Worm (Caenorhabditis elegans) whole organism, L1 larva: Measurements from ENCODE around the gene Y69A2AR.51.
A peak's percentile ranks its signal among the peaks of the same experiment; 100 is the strongest.

Source experiments
- C04F5.9 ChIP-seq: sonication (generic microtip); optimal IDR thresholded peaks from 2 replicates; lab custom pipeline; 2016; ENCODE audit warnings: missing genetic modification characterization, missing compliant biosample characterization
- Y116A8C.19 ChIP-seq: sonication (generic microtip); optimal IDR thresholded peaks from 2 replicates; lab custom pipeline; 2016; ENCODE audit warnings: missing compliant biosample characterization, missing genetic modification characterization, borderline replicate concordance
- aha-1 ChIP-seq: fragments of 150-350 bp; optimal IDR thresholded peaks from 2 replicates; lab custom pipeline; 2014; ENCODE audit warnings: missing biosample characterization, missing genetic modification characterization
- alr-1 ChIP-seq: fragments of 200-800 bp; sonication (Bioruptor generic); optimal IDR thresholded peaks from 2 replicates; lab custom pipeline; 2018; ENCODE audit warnings: borderline replicate concordance, mild to moderate bottlenecking, missing genetic modification characterization, missing compliant biosample characterization
- aly-2 ChIP-seq: fragments of 150-350 bp; optimal IDR thresholded peaks from 2 replicates; lab custom pipeline; 2014; ENCODE audit warnings: missing biosample characterization, missing genetic modification characterization
- ama-1 ChIP-seq: fragments of 150-350 bp; optimal IDR thresholded peaks from 2 replicates; lab custom pipeline; 2014
- blmp-1 ChIP-seq: fragments of 150-350 bp; optimal IDR thresholded peaks from 2 replicates; lab custom pipeline; 2014; ENCODE audit warnings: missing biosample characterization, missing genetic modification characterization
- ceh-8 ChIP-seq: fragments of 200-800 bp; sonication (Bioruptor generic); optimal IDR thresholded peaks from 2 replicates; lab custom pipeline; 2018; ENCODE audit warnings: mild to moderate bottlenecking, missing genetic modification characterization, moderate library complexity, missing compliant biosample characterization
- ceh-82 ChIP-seq, 3 experiments: fragments of 150-350 bp in 1 of 3; sonication (generic microtip) in 2 of 3; optimal IDR thresholded peaks; 2 replicates each; lab custom pipeline; 2014 to 2017; ENCODE audit warnings: missing biosample characterization in 3 of 3, missing genetic modification characterization in 3 of 3
- ceh-90 ChIP-seq: sonication (generic microtip); optimal IDR thresholded peaks from 2 replicates; lab custom pipeline; 2016; ENCODE audit warnings: missing genetic modification characterization, missing compliant biosample characterization
- ces-1 ChIP-seq: fragments of 150-350 bp; optimal IDR thresholded peaks from 2 replicates; lab custom pipeline; 2014; ENCODE audit warnings: missing biosample characterization, missing genetic modification reagents, missing genetic modification characterization
- efl-1 ChIP-seq, 4 experiments: fragments of 150-350 bp; optimal IDR thresholded peaks in 3 of 4; peaks in 1 of 4; 1 replicate in 1 of 4; 2 replicates in 3 of 4; lab custom pipeline; 2014; ENCODE audit warnings: missing biosample characterization in 2 of 4, missing genetic modification characterization in 2 of 4, missing genetic modification reagents in 2 of 4
- egl-13 ChIP-seq: sonication (generic microtip); optimal IDR thresholded peaks from 2 replicates; lab custom pipeline; 2016; ENCODE audit warnings: missing genotype, missing genetic modification reagents, missing genetic modification characterization, missing compliant biosample characterization
- fkh-8 ChIP-seq: sonication (generic microtip); optimal IDR thresholded peaks from 2 replicates; lab custom pipeline; 2016; ENCODE audit warnings: mild to moderate bottlenecking, missing genetic modification characterization, missing compliant biosample characterization
- fos-1 ChIP-seq: fragments of 150-350 bp; optimal IDR thresholded peaks from 2 replicates; lab custom pipeline; 2014; ENCODE audit warnings: missing biosample characterization, missing genetic modification characterization
- hpl-2 ChIP-seq: fragments of 150-350 bp; optimal IDR thresholded peaks from 2 replicates; lab custom pipeline; 2014; ENCODE audit warnings: missing biosample characterization, missing genetic modification reagents, missing genetic modification characterization
- lsy-2 ChIP-seq, 2 experiments: fragments of 150-350 bp; optimal IDR thresholded peaks; 2 replicates each; lab custom pipeline; 2014; ENCODE audit warnings: missing biosample characterization in 2 of 2, missing genetic modification characterization in 2 of 2
- mab-9 ChIP-seq: fragments of 200-800 bp; sonication (Bioruptor generic); IDR thresholded peaks from 2 replicates; pipeline ENCODE4 v1.3.6; 2022; ENCODE audit warnings: missing genetic modification reagents, missing genetic modification characterization, missing compliant biosample characterization
- mdl-1 ChIP-seq, 2 experiments: fragments of 150-350 bp; optimal IDR thresholded peaks; 2 replicates each; lab custom pipeline; 2014 to 2017; ENCODE audit warnings: missing biosample characterization in 2 of 2, missing genetic modification characterization in 2 of 2, inconsistent platforms in 1 of 2
- mep-1 ChIP-seq: fragments of 150-350 bp; optimal IDR thresholded peaks from 2 replicates; lab custom pipeline; 2014; ENCODE audit warnings: missing biosample characterization, missing genetic modification characterization
- nhr-11 ChIP-seq: fragments of 150-350 bp; optimal IDR thresholded peaks from 2 replicates; lab custom pipeline; 2014; ENCODE audit warnings: missing biosample characterization, missing genetic modification characterization
- nhr-19 ChIP-seq: fragments of 200-800 bp; sonication (Bioruptor generic); conservative IDR thresholded peaks from 2 replicates; pipeline ENCODE4 v1.3.6; 2022; ENCODE audit warnings: missing genetic modification characterization, missing compliant biosample characterization
- nhr-20 ChIP-seq: sonication (generic microtip); optimal IDR thresholded peaks from 2 replicates; lab custom pipeline; 2016; ENCODE audit warnings: mild to moderate bottlenecking, missing genetic modification characterization, missing compliant biosample characterization
- nhr-28 ChIP-seq: fragments of 150-350 bp; optimal IDR thresholded peaks from 2 replicates; lab custom pipeline; 2014; ENCODE audit warnings: missing biosample characterization, missing genetic modification characterization
- nhr-47 ChIP-seq: sonication (generic microtip); optimal IDR thresholded peaks from 2 replicates; lab custom pipeline; 2016; ENCODE audit warnings: mild to moderate bottlenecking, missing genetic modification characterization, moderate library complexity, missing compliant biosample characterization
- nhr-76 ChIP-seq: sonication (generic microtip); optimal IDR thresholded peaks from 2 replicates; lab custom pipeline; 2017; ENCODE audit warnings: missing biosample characterization, missing genetic modification characterization
- nhr-77 ChIP-seq: fragments of 150-350 bp; optimal IDR thresholded peaks from 2 replicates; lab custom pipeline; 2014; ENCODE audit warnings: missing biosample characterization, missing genetic modification characterization
- nhr-84 ChIP-seq: sonication (generic microtip); optimal IDR thresholded peaks from 2 replicates; lab custom pipeline; 2017; ENCODE audit warnings: missing biosample characterization, missing genetic modification characterization
- nhr-85 ChIP-seq: sonication (generic microtip); peaks from one replicate; lab custom pipeline; 2016; ENCODE audit warnings: missing genetic modification characterization, inconsistent platforms, missing compliant biosample characterization
- pag-3 ChIP-seq: sonication (generic microtip); optimal IDR thresholded peaks from 2 replicates; lab custom pipeline; 2017; ENCODE audit warnings: missing genetic modification characterization, mild to moderate bottlenecking, missing compliant biosample characterization, antibody characterized with exemption, borderline replicate concordance; ENCODE audit not compliant: insufficient read depth
- pqm-1 ChIP-seq: sonication (generic microtip); optimal IDR thresholded peaks from 3 replicates; lab custom pipeline; 2017; ENCODE audit warnings: missing biosample characterization, missing genetic modification characterization
- snu-23 ChIP-seq: sonication (generic microtip); optimal IDR thresholded peaks from 2 replicates; lab custom pipeline; 2016; ENCODE audit warnings: missing genetic modification characterization, missing compliant biosample characterization
- sup-37 ChIP-seq: fragments of 200-800 bp; sonication (Bioruptor generic); optimal IDR thresholded peaks from 2 replicates; lab custom pipeline; 2018; ENCODE audit warnings: mild to moderate bottlenecking, missing genetic modification characterization, missing compliant biosample characterization
- tlp-1 ChIP-seq: fragments of 150-350 bp; optimal IDR thresholded peaks from 2 replicates; lab custom pipeline; 2014; ENCODE audit warnings: missing biosample characterization, missing genetic modification characterization
- unc-130 ChIP-seq: fragments of 150-350 bp; optimal IDR thresholded peaks from 2 replicates; lab custom pipeline; 2017; ENCODE audit warnings: missing biosample characterization, missing genetic modification characterization, inconsistent platforms
- unc-30 ChIP-seq: sonication (generic microtip); optimal IDR thresholded peaks from 2 replicates; lab custom pipeline; 2017; ENCODE audit warnings: missing biosample characterization, missing genetic modification characterization
- unc-86 ChIP-seq: sonication (generic microtip); optimal IDR thresholded peaks from 2 replicates; lab custom pipeline; 2016; ENCODE audit warnings: missing genetic modification characterization, missing compliant biosample characterization
- unc-98 ChIP-seq: fragments of 200-800 bp; sonication (Bioruptor generic); IDR thresholded peaks from 2 replicates; pipeline ENCODE4 v1.3.6; 2022; ENCODE audit warnings: missing genetic modification characterization, missing compliant biosample characterization
- xbp-1 ChIP-seq: sonication (generic microtip); optimal IDR thresholded peaks from 2 replicates; lab custom pipeline; 2016; ENCODE audit warnings: missing genetic modification characterization, missing compliant biosample characterization
- zip-4 ChIP-seq: fragments of 200-800 bp; sonication (Bioruptor generic); optimal IDR thresholded peaks from 2 replicates; lab custom pipeline; 2018; ENCODE audit warnings: mild to moderate bottlenecking, missing genetic modification characterization, moderate library complexity, missing compliant biosample characterization

Y69A2AR.51 gene

ce11 chrIV:2548766-2549165, 23.4 kb upstream of the Y69A2AR.51 start:
- TF ChIP-seq egl-13 (tag; lab: Kevin White, UChicago) (no peak), aly-2 (tag; lab: Kevin White, UChicago) (no peak), fos-1 (tag; lab: Kevin White, UChicago) (no peak), ama-1 (lab: Kevin White, UChicago) (no peak), unc-98 (GFP tag; lab: Robert Waterston, UW) (no peak), nhr-28 (tag; lab: Kevin White, UChicago) (no peak), pag-3 (no peak), nhr-20 (tag; lab: Kevin White, UChicago) (no peak), Y116A8C.19 (tag; lab: Kevin White, UChicago) (no peak), blmp-1 (tag; lab: Kevin White, UChicago) (no peak), sup-37 (no peak), fkh-8 (tag; lab: Kevin White, UChicago) (no peak), mab-9 (GFP tag; lab: Robert Waterston, UW) (no peak), lsy-2 (tag; optimal IDR thresholded peaks at IDR 0.05; lab: Kevin White, UChicago) (no peak), tlp-1 (tag; lab: Kevin White, UChicago) (no peak), ceh-8 (GFP tag; lab: Kevin White, UChicago) (no peak), ces-1 (GFP tag; lab: Kevin White, UChicago) (no peak), nhr-47 (tag; lab: Kevin White, UChicago) (no peak), ceh-82 (tag; optimal IDR thresholded peaks at IDR 0.05; lab: Kevin White, UChicago) (no peak), ceh-90 (no peak)

- TF ChIP-seq ceh-82 (tag; optimal IDR thresholded peaks at IDR 0.05; lab: Kevin White, UChicago) = no peak
- TF ChIP-seq pqm-1 (tag; lab: Kevin White, UChicago) = no peak
- no peak for TF ChIP-seq unc-30 (tag; lab: Kevin White, UChicago)
- no peak for TF ChIP-seq xbp-1 (tag; lab: Kevin White, UChicago)
- no peak for TF ChIP-seq fkh-8 (tag; lab: Kevin White, UChicago)
- TF ChIP-seq aha-1 (tag; lab: Kevin White, UChicago) = no peak
- no peak for TF ChIP-seq mab-9 (GFP tag; lab: Robert Waterston, UW)
- TF ChIP-seq efl-1 (optimal IDR thresholded peaks at IDR 0.05; lab: Kevin White, UChicago) = no peak
- TF ChIP-seq efl-1 (GFP tag; optimal IDR thresholded peaks at IDR 0.05 in 1 of 2; lab: Kevin White, UChicago) = no peak
- no peak for TF ChIP-seq nhr-77 (tag; lab: Kevin White, UChicago)
- no peak for TF ChIP-seq nhr-84
- TF ChIP-seq zip-4 (GFP tag; lab: Kevin White, UChicago) = no peak
- TF ChIP-seq nhr-11 = no peak
- TF ChIP-seq snu-23 (GFP tag; lab: Kevin White, UChicago) = no peak
- no peak for TF ChIP-seq nhr-76 (tag; lab: Kevin White, UChicago)
- TF ChIP-seq hpl-2 (GFP tag; lab: Kevin White, UChicago) = no peak
- TF ChIP-seq alr-1 (tag; lab: Kevin White, UChicago) = no peak
- TF ChIP-seq ceh-8 (GFP tag; lab: Kevin White, UChicago) = no peak
- TF ChIP-seq C04F5.9 (tag; lab: Kevin White, UChicago) = no peak
Observed at ce11 chrIV:2549542-2549941, 22.7 kb upstream of the Y69A2AR.51 start.

- no peak for TF ChIP-seq ceh-90
- TF ChIP-seq unc-86 = no peak
- TF ChIP-seq pag-3 = no peak
- TF ChIP-seq nhr-85 = no peak
- TF ChIP-seq ama-1 (lab: Kevin White, UChicago) = no peak
Observed at ce11 chrIV:2551418-2551817, 20.8 kb upstream of the Y69A2AR.51 start, which contains the start of gene Y69A2AR.23. Gene Y69A2AR.23 (minus strand): TSS chrIV:2551684.

ce11 chrIV:2551838-2552237, 20.4 kb upstream of the Y69A2AR.51 start:
- TF ChIP-seq mep-1 (no peak), unc-130 (no peak), mdl-1 (tag; optimal IDR thresholded peaks at IDR 0.05; lab: Kevin White, UChicago) (no peak), efl-1 (optimal IDR thresholded peaks at IDR 0.05; lab: Kevin White, UChicago) (no peak), efl-1 (GFP tag; optimal IDR thresholded peaks at IDR 0.05 in 1 of 2; lab: Kevin White, UChicago) (peak in 1 of 2 experiments; percentile 24), nhr-19 (GFP tag; lab: Robert Waterston, UW) (no peak)
